Worm (Caenorhabditis elegans): ENCODE results near the gene gln-6.

gln-6 gene

DNA sequence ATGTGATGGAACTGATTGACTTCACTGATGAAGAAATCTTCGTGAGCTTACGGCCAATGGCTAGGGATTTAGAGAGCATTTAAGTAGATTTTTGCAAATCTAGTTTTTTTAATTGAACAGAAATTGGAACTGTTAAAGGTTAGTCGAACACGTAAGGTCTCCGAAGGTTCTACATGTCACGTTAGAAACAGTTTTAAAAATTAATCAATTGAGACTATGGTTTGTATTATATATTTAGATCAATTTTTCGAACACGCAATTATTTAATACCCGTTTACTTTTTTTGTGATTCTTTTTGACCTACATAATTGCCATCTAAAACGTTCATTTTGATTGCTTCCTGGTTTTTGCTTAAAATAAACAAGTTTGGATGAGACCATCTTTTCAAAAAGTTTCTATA is 4.2 kb upstream of the gln-6 start, which contains the start of gene C28D4.4:
TSS of gene C28D4.4 (minus strand) at position 101 of the 400 bp plus-strand sequence.
- TF ChIP-seq nhr-47 (tag; optimal IDR thresholded peaks at IDR 0.05) (no peak), rnt-1 (tag; optimal IDR thresholded peaks at IDR 0.05) (no peak), skn-1 (tag; optimal IDR thresholded peaks at IDR 0.05) (no peak), pag-3 (tag; optimal IDR thresholded peaks at IDR 0.05; ENCODE audit: borderline replicate concordance, insufficient read depth) (no peak), nhr-85 (tag) (no peak), nhr-76 (tag; optimal IDR thresholded peaks at IDR 0.05) (no peak)

DNA sequence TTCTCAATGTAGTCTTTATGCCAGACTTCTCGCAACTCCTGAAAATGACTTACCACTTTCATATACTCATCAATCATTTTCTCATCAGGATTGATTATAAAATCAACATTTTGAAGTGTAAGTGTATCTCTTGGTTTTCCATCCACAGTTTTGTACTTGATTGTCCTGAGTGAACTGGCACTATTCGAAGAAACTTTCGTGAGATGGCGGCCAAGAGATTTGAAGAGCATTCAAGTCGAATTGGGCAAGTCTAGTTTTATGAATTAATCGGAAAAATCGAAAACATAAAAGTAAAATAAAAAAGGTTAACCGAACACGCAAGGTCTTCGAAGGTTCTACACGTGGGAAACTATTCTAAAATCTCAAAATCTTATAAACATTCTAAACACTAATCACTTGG is 2.2 kb upstream of the gln-6 start, which contains the start of gene C28D4.7:
TSS of gene C28D4.7 (minus strand) at position 265 of the 400 bp plus-strand sequence.
- no peak for TF ChIP-seq nhr-237 (tag; optimal IDR thresholded peaks at IDR 0.05)
- TF ChIP-seq pax-3 (tag; optimal IDR thresholded peaks at IDR 0.05), result no peak
- TF ChIP-seq unc-62 (GFP tag; optimal IDR thresholded peaks at IDR 0.05), result no peak
- no peak for TF ChIP-seq xbp-1 (tag; optimal IDR thresholded peaks at IDR 0.05)
- TF ChIP-seq skn-1 (tag; optimal IDR thresholded peaks at IDR 0.05), result no peak
- no peak for TF ChIP-seq unc-86 (tag; optimal IDR thresholded peaks at IDR 0.05)
- no peak for TF ChIP-seq grh-1 (GFP tag; IDR thresholded peaks at IDR 0.05)
- TF ChIP-seq mab-9 (GFP tag; IDR thresholded peaks at IDR 0.05), result no peak
- no peak for TF ChIP-seq unc-98 (GFP tag; IDR thresholded peaks at IDR 0.05)
- no peak for TF ChIP-seq snpc-4 (tag; optimal IDR thresholded peaks at IDR 0.05)
- no peak for TF ChIP-seq sup-37 (GFP tag; optimal IDR thresholded peaks at IDR 0.05)
- TF ChIP-seq efl-3 (GFP tag; optimal IDR thresholded peaks at IDR 0.05), result no peak
- no peak for TF ChIP-seq lsy-2 (tag; optimal IDR thresholded peaks at IDR 0.05)
- TF ChIP-seq lin-39 (tag; optimal IDR thresholded peaks at IDR 0.05), result no peak
- no peak for TF ChIP-seq nhr-71 (tag; optimal IDR thresholded peaks at IDR 0.05)
- TF ChIP-seq blmp-1 (tag; optimal IDR thresholded peaks at IDR 0.05), result no peak

DNA sequence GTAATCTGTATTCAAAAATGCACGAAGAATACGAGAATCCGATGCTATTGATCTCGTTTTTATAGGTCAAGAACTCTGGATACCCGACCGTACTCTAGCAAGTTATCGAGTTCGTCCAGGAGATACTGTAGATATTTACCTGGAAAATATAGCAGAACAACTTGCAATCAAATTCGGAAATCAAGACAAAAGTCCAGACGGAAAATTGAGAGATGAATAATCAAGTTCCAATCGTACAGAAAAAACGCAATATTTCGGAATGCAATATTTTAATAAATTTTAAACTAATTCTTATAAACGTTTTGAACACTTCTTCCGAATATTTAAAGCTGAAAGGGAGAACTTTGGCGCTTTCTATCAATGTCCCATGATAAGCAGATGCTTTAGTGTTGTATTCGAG is 1.7 kb downstream of the gln-6 start:
- TF ChIP-seq swsn-7 (tag; optimal IDR thresholded peaks at IDR 0.05), result no peak
- no peak for TF ChIP-seq egl-13 (tag; optimal IDR thresholded peaks at IDR 0.05)
- TF ChIP-seq nhr-77 (tag; optimal IDR thresholded peaks at IDR 0.05), result no peak
- TF ChIP-seq ama-1 (optimal IDR thresholded peaks at IDR 0.05), result no peak
- TF ChIP-seq vab-15 (tag; optimal IDR thresholded peaks at IDR 0.05), result no peak
- TF ChIP-seq unc-130 (tag; optimal IDR thresholded peaks at IDR 0.05), result no peak
- TF ChIP-seq lin-35 (GFP tag; optimal IDR thresholded peaks at IDR 0.05), result no peak
- TF ChIP-seq sox-4 (tag; optimal IDR thresholded peaks at IDR 0.05), result no peak

DNA sequence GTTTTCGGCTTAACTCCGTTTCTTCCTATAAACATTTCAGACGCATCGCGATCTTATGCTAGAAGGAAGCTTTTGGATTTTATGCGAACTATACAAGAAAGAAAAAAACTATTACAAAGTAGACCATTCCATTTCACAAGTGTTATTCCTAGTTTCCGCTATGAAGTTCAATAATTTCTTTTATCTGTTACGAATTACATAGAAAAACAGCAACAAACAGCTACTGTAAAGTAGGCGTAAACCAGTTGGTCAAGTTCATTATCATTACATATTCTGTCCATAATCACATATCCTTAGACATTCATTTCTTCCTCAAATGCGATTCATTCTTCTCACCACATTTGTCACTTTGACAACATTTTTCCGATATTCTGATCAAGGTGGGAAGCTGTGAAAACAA is 2.5 kb downstream of the gln-6 start, which contains the start of gene C28D4.10:
TSS of gene C28D4.10 (plus strand) at position 301 of the 400 bp plus-strand sequence.
- TF ChIP-seq tbx-2 (tag; optimal IDR thresholded peaks at IDR 0.05), result no peak
- TF ChIP-seq hlh-17 (GFP tag; optimal IDR thresholded peaks at IDR 0.05; ENCODE audit: borderline replicate concordance), result no peak
- no peak for TF ChIP-seq ceh-82 (tag; optimal IDR thresholded peaks at IDR 0.05)
- no peak for TF ChIP-seq nhr-11 (tag; optimal IDR thresholded peaks at IDR 0.05)
- no peak for TF ChIP-seq unc-130 (tag; optimal IDR thresholded peaks at IDR 0.05)
- TF ChIP-seq aly-2 (tag; optimal IDR thresholded peaks at IDR 0.05), result no peak
- no peak for TF ChIP-seq lin-13 (GFP tag; optimal IDR thresholded peaks at IDR 0.05)
- no peak for TF ChIP-seq pqm-1 (tag; optimal IDR thresholded peaks at IDR 0.05)
- TF ChIP-seq unc-86 (tag; optimal IDR thresholded peaks at IDR 0.05), result no peak
- TF ChIP-seq nhr-76 (tag; optimal IDR thresholded peaks at IDR 0.05), result no peak
- no peak for TF ChIP-seq dsc-1 (tag; optimal IDR thresholded peaks at IDR 0.05)
- TF ChIP-seq ama-1 (optimal IDR thresholded peaks at IDR 0.05), result no peak
- TF ChIP-seq lin-14 (GFP tag; optimal IDR thresholded peaks at IDR 0.05), result no peak
- TF ChIP-seq efl-3 (GFP tag; optimal IDR thresholded peaks at IDR 0.05), result no peak
- no peak for TF ChIP-seq fkh-8 (tag; optimal IDR thresholded peaks at IDR 0.05)
- no peak for TF ChIP-seq xbp-1 (tag; optimal IDR thresholded peaks at IDR 0.05)
- TF ChIP-seq nhr-28 (tag; optimal IDR thresholded peaks at IDR 0.05), result no peak
